Fruit fly (Drosophila melanogaster): ENCODE results near the gene CG43739.
A peak's percentile ranks its signal among the peaks of the same experiment; 100 is the strongest.

Gene CG43739

dm6 chr2L:20891188-20891587 is 27.5 kb downstream of the CG43739 start (continued):
- TF ChIP-seq CG13287 (GFP tag; IDR thresholded peaks at IDR 0.05; ENCODE audit: partially characterized antibody) (peak; percentile 16; the same call in 1 of the 2 replicates), ranshi (GFP tag; IDR thresholded peaks at IDR 0.05) (0 out of 2 replicates have a peak, but pooled peaks have one; percentile 25), CG4404 (GFP tag; IDR thresholded peaks at IDR 0.05) (no peak), CG11085 (GFP tag; IDR thresholded peaks at IDR 0.05) (no peak), tll (GFP tag; optimal IDR thresholded peaks at IDR 0.05) (no peak), CG4617 (GFP tag; optimal IDR thresholded peaks at IDR 0.05; ENCODE audit: borderline replicate concordance) (no peak), cg (GFP tag; optimal IDR thresholded peaks at IDR 0.05) (peak; percentile 61), CG10543 (GFP tag; optimal IDR thresholded peaks at IDR 0.05) (no peak), CG16815 (GFP tag; optimal IDR thresholded peaks at IDR 0.05) (no peak), Max (GFP tag; optimal IDR thresholded peaks at IDR 0.05) (no peak), gem (tag; optimal IDR thresholded peaks at IDR 0.05) (peak; percentile 3), eyg (GFP tag; optimal IDR thresholded peaks at IDR 0.05) (no peak), Dip2 (GFP tag; IDR thresholded peaks at IDR 0.05) (no peak), CG30020 (tag; optimal IDR thresholded peaks at IDR 0.05) (no peak), fd64A (GFP tag; optimal IDR thresholded peaks at IDR 0.05) (no peak), nau (GFP tag; optimal IDR thresholded peaks at IDR 0.05) (no peak), phol (tag; optimal IDR thresholded peaks at IDR 0.05) (no peak), CG2712 (tag; optimal IDR thresholded peaks at IDR 0.05) (no peak), sd (tag; optimal IDR thresholded peaks at IDR 0.05) (peak; percentile 15), sob (GFP tag; IDR thresholded peaks at IDR 0.05) (peak; percentile 54), CG43689 (GFP tag; IDR thresholded peaks at IDR 0.05) (no peak), CG13624 (GFP tag; optimal IDR thresholded peaks at IDR 0.05) (no peak), zfh2 (GFP tag; optimal IDR thresholded peaks at IDR 0.05) (no peak), kay (GFP tag; optimal IDR thresholded peaks at IDR 0.05) (no peak), CG18599 (GFP tag; optimal IDR thresholded peaks at IDR 0.05) (peak; percentile 23), CG2889 (GFP tag; IDR thresholded peaks at IDR 0.05) (no peak), wek (GFP tag; optimal IDR thresholded peaks at IDR 0.05) (no peak), mld (GFP tag; IDR thresholded peaks at IDR 0.05; ENCODE audit: partially characterized antibody) (no peak), eve (GFP tag; optimal IDR thresholded peaks at IDR 0.05) (peak in 1 of 2 experiments; percentile 60), nmo (GFP tag; optimal IDR thresholded peaks at IDR 0.05) (no peak), Med (GFP tag) (peak; percentile 45), Mrtf (GFP tag; IDR thresholded peaks at IDR 0.05) (no peak), CG1647 (GFP tag; optimal IDR thresholded peaks at IDR 0.05) (no peak), Atf3 (GFP tag; optimal IDR thresholded peaks at IDR 0.05) (no peak), gsb (GFP tag; IDR thresholded peaks at IDR 0.05) (no peak), CG32772 (GFP tag; IDR thresholded peaks at IDR 0.05) (0 out of 2 replicates have a peak, but pooled peaks have one; percentile 17), CG11560 (tag; IDR thresholded peaks at IDR 0.05) (no peak), CG9932 (GFP tag; IDR thresholded peaks at IDR 0.05) (peak; percentile 36; the same call in 1 of the 2 replicates), Atf6 (GFP tag; IDR thresholded peaks at IDR 0.05) (no peak), Gug (GFP tag; IDR thresholded peaks at IDR 0.05) (peak; percentile 41; the same call in 2 of the 4 replicates), otp (GFP tag; IDR thresholded peaks at IDR 0.05) (no peak), pzg (GFP tag; optimal IDR thresholded peaks at IDR 0.05) (no peak), bsh (GFP tag; optimal IDR thresholded peaks at IDR 0.05) (peak in 1 of 2 experiments; percentile 20), sim (GFP tag; IDR thresholded peaks at IDR 0.05) (no peak), ash1 (GFP tag; optimal IDR thresholded peaks at IDR 0.05) (no peak), CG12769 (tag; optimal IDR thresholded peaks at IDR 0.05) (peak; percentile 23), sens (GFP tag) (peak; percentile 64), CG3407 (GFP tag; optimal IDR thresholded peaks at IDR 0.05) (no peak), Stat92E (GFP tag; optimal IDR thresholded peaks at IDR 0.05) (no peak), CG7745 (tag; optimal IDR thresholded peaks at IDR 0.05) (no peak)
